Fruit fly (Drosophila melanogaster) whole organism, embryonic: Measurements from ENCODE around the gene Pits.

ENCODE experiments used
- Ada2b ChIP-seq: fragments of 200-800 bp; sonication (Bioruptor generic); IDR thresholded peaks from 2 replicates; pipeline ENCODE4 v1.3.6; 2022; ENCODE audit warnings: missing biosample characterization, missing genetic modification characterization
- CG10267 ChIP-seq: fragments of 200-800 bp; sonication (Bioruptor generic); optimal IDR thresholded peaks from 2 replicates; lab custom pipeline; 2018; ENCODE audit warnings: missing biosample characterization, mild to moderate bottlenecking, missing genetic modification characterization, moderate library complexity
- CG10321 ChIP-seq: fragments of 200-800 bp; sonication (Bioruptor generic); IDR thresholded peaks from 2 replicates; pipeline ENCODE4 v1.3.6; 2022; ENCODE audit warnings: missing biosample characterization, missing genetic modification characterization
- CG10543 ChIP-seq: fragments of 200-800 bp; sonication (Bioruptor generic); optimal IDR thresholded peaks from 3 replicates; lab custom pipeline; 2017; ENCODE audit warnings: missing biosample characterization, mild to moderate bottlenecking, missing genetic modification characterization, moderate library complexity
- CG11723 ChIP-seq: fragments of 200-800 bp; sonication (Bioruptor generic); optimal IDR thresholded peaks from 2 replicates; lab custom pipeline; 2017; ENCODE audit warnings: missing biosample characterization, mild to moderate bottlenecking, missing genetic modification characterization
- CG12219 ChIP-seq: fragments of 200-800 bp; sonication (Bioruptor generic); optimal IDR thresholded peaks from 3 replicates; lab custom pipeline; 2018; ENCODE audit warnings: missing biosample characterization, mild to moderate bottlenecking, missing genetic modification characterization
- CG13287 ChIP-seq: fragments of 200-800 bp; sonication (Bioruptor generic); IDR thresholded peaks from 2 replicates; pipeline ENCODE4 v1.3.6; 2022; ENCODE audit warnings: missing biosample characterization, missing genetic modification characterization; ENCODE audit not compliant: partially characterized antibody
- CG13296 ChIP-seq: fragments of 200-800 bp; sonication (Bioruptor generic); optimal IDR thresholded peaks from 3 replicates; lab custom pipeline; 2018; ENCODE audit warnings: missing biosample characterization, mild to moderate bottlenecking, missing genetic modification characterization
- CG13424 ChIP-seq: fragments of 200-800 bp; sonication (Bioruptor generic); optimal IDR thresholded peaks from 2 replicates; lab custom pipeline; 2019; ENCODE audit warnings: missing biosample characterization, mild to moderate bottlenecking, missing genetic modification characterization, moderate library complexity
- CG13624 ChIP-seq: fragments of 200-800 bp; sonication (Bioruptor generic); optimal IDR thresholded peaks from 2 replicates; lab custom pipeline; 2016; ENCODE audit warnings: missing biosample characterization, missing genetic modification characterization
- CG14014 ChIP-seq: fragments of 200-800 bp; sonication (Bioruptor generic); IDR thresholded peaks from 2 replicates; pipeline ENCODE4 v1.3.6; 2022; ENCODE audit warnings: missing biosample characterization, missing genetic modification characterization
- CG14667 ChIP-seq: fragments of 200-800 bp; sonication (Bioruptor generic); IDR thresholded peaks from 2 replicates; pipeline ENCODE4 v1.3.6; 2022; ENCODE audit warnings: missing biosample characterization, missing genetic modification characterization
- CG2678 ChIP-seq: fragments of 200-800 bp; sonication (Bioruptor generic); optimal IDR thresholded peaks from 3 replicates; lab custom pipeline; 2019; ENCODE audit warnings: missing biosample characterization, mild to moderate bottlenecking, missing genetic modification characterization, moderate library complexity
- CG2712 ChIP-seq: fragments of 200-800 bp; optimal IDR thresholded peaks from 3 replicates; lab custom pipeline; 2019; ENCODE audit warnings: missing biosample characterization, mild to moderate bottlenecking, missing genetic modification characterization, moderate library complexity
- CG31365 ChIP-seq: fragments of 200-800 bp; sonication (Bioruptor generic); optimal IDR thresholded peaks from 2 replicates; lab custom pipeline; 2018; ENCODE audit warnings: missing biosample characterization, mild to moderate bottlenecking, missing genetic modification characterization
- CG31388 ChIP-seq: fragments of 200-800 bp; sonication (Bioruptor generic); optimal IDR thresholded peaks from 2 replicates; lab custom pipeline; 2016; ENCODE audit warnings: missing biosample characterization, missing genetic modification characterization
- CG33557 ChIP-seq: fragments of 200-800 bp; sonication (Bioruptor generic); optimal IDR thresholded peaks from 2 replicates; lab custom pipeline; 2019; ENCODE audit warnings: missing biosample characterization, mild to moderate bottlenecking, missing genetic modification characterization, moderate library complexity
- CG3407 ChIP-seq: fragments of 200-800 bp; sonication (Bioruptor generic); optimal IDR thresholded peaks from 2 replicates; lab custom pipeline; 2018; ENCODE audit warnings: missing biosample characterization, mild to moderate bottlenecking, missing genetic modification characterization
- CG5953 ChIP-seq: fragments of 200-800 bp; sonication (Bioruptor generic); IDR thresholded peaks from 2 replicates; pipeline ENCODE4 v1.3.6; 2022; ENCODE audit warnings: missing biosample characterization, missing genetic modification characterization
- CG7271 ChIP-seq: fragments of 200-800 bp; sonication (Bioruptor generic); optimal IDR thresholded peaks from 2 replicates; lab custom pipeline; 2018; ENCODE audit warnings: missing biosample characterization, mild to moderate bottlenecking, missing genetic modification characterization, moderate library complexity
- CG9727 ChIP-seq: fragments of 200-800 bp; sonication (Bioruptor generic); optimal IDR thresholded peaks from 3 replicates; lab custom pipeline; 2017; ENCODE audit warnings: missing biosample characterization, mild to moderate bottlenecking, missing genetic modification characterization
- D19B ChIP-seq: fragments of 200-800 bp; sonication (Bioruptor generic); optimal IDR thresholded peaks from 2 replicates; lab custom pipeline; 2017; ENCODE audit warnings: missing biosample characterization, mild to moderate bottlenecking, missing genetic modification characterization
- Deaf1 ChIP-seq: fragments of 200-800 bp; optimal IDR thresholded peaks from 3 replicates; lab custom pipeline; 2019; ENCODE audit warnings: missing biosample characterization, mild to moderate bottlenecking, missing genetic modification characterization, moderate library complexity
- Dref ChIP-seq: fragments of 200-800 bp; sonication (Bioruptor generic); IDR thresholded peaks from 2 replicates; pipeline ENCODE4 v1.3.6; 2022; ENCODE audit warnings: missing biosample characterization, missing genetic modification characterization
- ERR ChIP-seq: fragments of 200-800 bp; sonication (Bioruptor generic); optimal IDR thresholded peaks from 2 replicates; lab custom pipeline; 2016; ENCODE audit warnings: missing biosample characterization, missing genetic modification characterization
- GATAe ChIP-seq: fragments of 200-800 bp; sonication (Bioruptor generic); conservative IDR thresholded peaks from 2 replicates; pipeline ENCODE4 v1.3.6; 2022; ENCODE audit warnings: missing biosample characterization, missing genetic modification characterization
- NFAT ChIP-seq: fragments of 200-800 bp; sonication (Bioruptor generic); IDR thresholded peaks from 2 replicates; pipeline ENCODE4 v1.3.6; 2022; ENCODE audit warnings: missing biosample characterization, missing genetic modification characterization
- Tbp ChIP-seq: fragments of >200 bp; optimal IDR thresholded peaks from 2 replicates; lab custom pipeline; 2018; ENCODE audit warnings: missing biosample characterization, missing genetic modification characterization
- Xbp1 ChIP-seq: fragments of 200-800 bp; sonication (Bioruptor generic); optimal IDR thresholded peaks from 3 replicates; lab custom pipeline; 2016; ENCODE audit warnings: missing biosample characterization, mild to moderate bottlenecking, missing genetic modification characterization
- cas ChIP-seq: fragments of 200-800 bp; sonication (Bioruptor generic); IDR thresholded peaks from 2 replicates; pipeline ENCODE4 v1.3.6; 2022; ENCODE audit warnings: missing biosample characterization, missing genetic modification characterization
- chn ChIP-seq: fragments of 200-800 bp; sonication (Bioruptor generic); optimal IDR thresholded peaks from 2 replicates; lab custom pipeline; 2016; ENCODE audit warnings: missing biosample characterization, missing genetic modification characterization
- crp ChIP-seq, 2 experiments: fragments of 200-800 bp; sonication (Bioruptor generic); optimal IDR thresholded peaks; 2 replicates in 1 of 2; 3 replicates in 1 of 2; lab custom pipeline; 2017; ENCODE audit warnings: missing biosample characterization in 2 of 2, missing genetic modification characterization in 2 of 2, mild to moderate bottlenecking in 1 of 2, moderate library complexity in 1 of 2
- dati ChIP-seq: fragments of 200-800 bp; sonication (Bioruptor generic); IDR thresholded peaks from 2 replicates; pipeline ENCODE4 v1.3.6; 2022; ENCODE audit warnings: missing biosample characterization, missing genetic modification characterization
- dimm ChIP-seq: fragments of 200-800 bp; sonication (Bioruptor generic); IDR thresholded peaks from 2 replicates; pipeline ENCODE4 v1.3.6; 2022; ENCODE audit warnings: missing biosample characterization, missing genetic modification characterization
- ewg ChIP-seq: fragments of 200-800 bp; sonication (Bioruptor generic); optimal IDR thresholded peaks from 3 replicates; lab custom pipeline; 2017; ENCODE audit warnings: mild to moderate bottlenecking, missing biosample characterization, missing genetic modification reagents, missing genetic modification characterization
- gro ChIP-seq: fragments of 200-800 bp; sonication (Bioruptor generic); optimal IDR thresholded peaks from 2 replicates; lab custom pipeline; 2016; ENCODE audit warnings: missing biosample characterization, missing genetic modification characterization
- ham ChIP-seq: fragments of 200-800 bp; sonication (Bioruptor generic); IDR thresholded peaks from 2 replicates; pipeline ENCODE4 v1.3.6; 2022; ENCODE audit warnings: missing biosample characterization, missing genetic modification characterization
- hth ChIP-seq: fragments of >200 bp; optimal IDR thresholded peaks from 2 replicates; lab custom pipeline; 2017; ENCODE audit warnings: inconsistent platforms
- ken ChIP-seq: fragments of 200-800 bp; sonication (Bioruptor generic); IDR thresholded peaks from 3 replicates; pipeline ENCODE4 v1.3.6; 2022; ENCODE audit warnings: missing biosample characterization, missing genetic modification characterization
- maf-S ChIP-seq: fragments of 200-800 bp; sonication (Bioruptor generic); optimal IDR thresholded peaks from 2 replicates; lab custom pipeline; 2016; ENCODE audit warnings: missing biosample characterization, missing genetic modification characterization
- mirr ChIP-seq: fragments of 200-800 bp; sonication (Bioruptor generic); optimal IDR thresholded peaks from 3 replicates; lab custom pipeline; 2018; ENCODE audit warnings: missing biosample characterization, mild to moderate bottlenecking, missing genetic modification characterization
- nau ChIP-seq: fragments of 200-800 bp; sonication (Bioruptor generic); optimal IDR thresholded peaks from 3 replicates; lab custom pipeline; 2017; ENCODE audit warnings: missing biosample characterization, mild to moderate bottlenecking, missing genetic modification characterization, missing genetic modification reagents
- oc ChIP-seq: fragments of 200-800 bp; sonication (Bioruptor generic); optimal IDR thresholded peaks from 2 replicates; lab custom pipeline; 2018; ENCODE audit warnings: missing biosample characterization, mild to moderate bottlenecking, missing genetic modification characterization, moderate library complexity
- sens ChIP-seq: fragments of 200-800 bp; sonication (Bioruptor generic); peaks from one replicate; lab custom pipeline; 2016; ENCODE audit warnings: missing biosample characterization, missing genetic modification characterization
- sim ChIP-seq: fragments of 200-800 bp; sonication (Bioruptor generic); IDR thresholded peaks from 2 replicates; pipeline ENCODE4 v1.3.6; 2022; ENCODE audit warnings: missing biosample characterization, missing genetic modification characterization
- sr ChIP-seq: fragments of 200-800 bp; sonication (Bioruptor generic); IDR thresholded peaks from 3 replicates; pipeline ENCODE4 v1.3.6; 2022; ENCODE audit warnings: missing biosample characterization, missing genetic modification characterization
- stwl ChIP-seq: fragments of 200-800 bp; sonication (Bioruptor generic); optimal IDR thresholded peaks from 3 replicates; lab custom pipeline; 2018; ENCODE audit warnings: missing biosample characterization, mild to moderate bottlenecking, missing genetic modification characterization, moderate library complexity
- tap ChIP-seq: fragments of 200-800 bp; optimal IDR thresholded peaks from 3 replicates; lab custom pipeline; 2019; ENCODE audit warnings: missing biosample characterization, mild to moderate bottlenecking, missing genetic modification characterization, moderate library complexity
- vfl ChIP-seq: fragments of 200-800 bp; sonication (Bioruptor generic); optimal IDR thresholded peaks from 2 replicates; lab custom pipeline; 2016; ENCODE audit warnings: missing biosample characterization, missing genetic modification characterization
- wek ChIP-seq: fragments of 200-800 bp; sonication (Bioruptor generic); optimal IDR thresholded peaks from 3 replicates; lab custom pipeline; 2018; ENCODE audit warnings: missing biosample characterization, mild to moderate bottlenecking, missing genetic modification characterization, moderate library complexity

The Pits gene

dm6 chrX:12631317-12632156, 48.5 kb upstream of the Pits start, which contains the start of gene Tomosyn (continued):
- TF ChIP-seq hth: no peak
- TF ChIP-seq sim (GFP tag; lab: Robert Waterston, UW): no peak
- peak; percentile 86 for TF ChIP-seq stwl
- no peak for TF ChIP-seq CG31388 (GFP tag; lab: Kevin White, UChicago)
- TF ChIP-seq ken (GFP tag; lab: Robert Waterston, UW): peak; percentile 22; the same call in 1 of the 3 replicates
- peak; percentile 51 for TF ChIP-seq CG13624 (GFP tag; lab: Kevin White, UChicago)
- no peak for TF ChIP-seq gro (GFP tag; lab: Kevin White, UChicago)
- TF ChIP-seq Xbp1 (GFP tag; lab: Kevin White, UChicago): peak; percentile 56
- TF ChIP-seq D19B: no peak
- no peak for TF ChIP-seq GATAe (GFP tag; lab: Robert Waterston, UW)
- TF ChIP-seq oc (tag; lab: Kevin White, UChicago): no peak
- peak; percentile 29 for TF ChIP-seq CG9727 (GFP tag; lab: Kevin White, UChicago)
- peak; percentile 82 for TF ChIP-seq CG13287 (GFP tag; lab: Robert Waterston, UW)
- peak; percentile 94 for TF ChIP-seq wek (GFP tag; lab: Kevin White, UChicago)
- no peak for TF ChIP-seq CG3407 (GFP tag; lab: Kevin White, UChicago)
- peak in 1 of 2 experiments; percentile 58 for TF ChIP-seq crp (GFP tag; optimal IDR thresholded peaks at IDR 0.05; lab: Kevin White, UChicago)
- TF ChIP-seq CG33557 (GFP tag; lab: Kevin White, UChicago): peak; percentile 13
- no peak for TF ChIP-seq dati (GFP tag; lab: Robert Waterston, UW)
- TF ChIP-seq CG12219 (GFP tag; lab: Kevin White, UChicago): no peak
- peak; percentile 59 for TF ChIP-seq CG2678
- TF ChIP-seq Dref (GFP tag; lab: Robert Waterston, UW): peak; percentile 93
- no peak for TF ChIP-seq CG14667 (GFP tag; lab: Robert Waterston, UW)
- no peak for TF ChIP-seq ewg (GFP tag; lab: Kevin White, UChicago)
- no peak for TF ChIP-seq CG5953 (GFP tag; lab: Robert Waterston, UW)
- TF ChIP-seq sens (GFP tag; lab: Kevin White, UChicago): peak; percentile 86
- TF ChIP-seq NFAT (GFP tag; lab: Robert Waterston, UW): no peak
- TF ChIP-seq ERR (GFP tag; lab: Kevin White, UChicago): no peak
- TF ChIP-seq cas (GFP tag; lab: Robert Waterston, UW): no peak
- TF ChIP-seq CG10321: no peak
- TF ChIP-seq CG13424 (tag; lab: Kevin White, UChicago): peak; percentile 49
- no peak for TF ChIP-seq dimm (GFP tag; lab: Robert Waterston, UW)
- TF ChIP-seq mirr (GFP tag; lab: Kevin White, UChicago): no peak
- TF ChIP-seq tap: no peak
- no peak for TF ChIP-seq CG10543 (GFP tag; lab: Kevin White, UChicago)
- peak; percentile 27 for TF ChIP-seq chn
- no peak for TF ChIP-seq vfl (GFP tag; lab: Kevin White, UChicago)
- no peak for TF ChIP-seq CG13296 (GFP tag; lab: Kevin White, UChicago)
- no peak for TF ChIP-seq CG7271 (tag; lab: Kevin White, UChicago)
- TF ChIP-seq sr (GFP tag; lab: Robert Waterston, UW): peak; percentile 88
- TF ChIP-seq maf-S (GFP tag; lab: Kevin White, UChicago): peak; percentile 22
- no peak for TF ChIP-seq Deaf1
- TF ChIP-seq CG2712 (tag; lab: Kevin White, UChicago): peak; percentile 64
- no peak for TF ChIP-seq ham (GFP tag; lab: Robert Waterston, UW)
- TF ChIP-seq CG14014 (GFP tag; lab: Robert Waterston, UW): 0 out of 2 replicates have a peak, but pooled peaks have one; percentile 14
- peak; percentile 55 for TF ChIP-seq CG10267
- no peak for TF ChIP-seq nau (GFP tag; lab: Kevin White, UChicago)
- no peak for TF ChIP-seq CG11723 (GFP tag; lab: Kevin White, UChicago)
- no peak for TF ChIP-seq Tbp (GFP tag; lab: Kevin White, UChicago)
- no peak for TF ChIP-seq Ada2b (GFP tag; lab: Robert Waterston, UW)
- TF ChIP-seq CG31365 (tag; lab: Kevin White, UChicago): no peak
